Fruit fly (Drosophila melanogaster) whole organism: ENCODE results near the gene Nepl5.

Experiments
- CG8478 ChIP-seq: fragments of >200 bp; optimal IDR thresholded peaks from 2 replicates; lab custom pipeline; 2018; ENCODE audit warnings: inconsistent platforms
- Dll ChIP-seq: fragments of >200 bp; optimal IDR thresholded peaks from 2 replicates; lab custom pipeline; 2017
- EcR ChIP-seq, 2 experiments: fragments of >200 bp; optimal IDR thresholded peaks; 2 replicates each; lab custom pipeline; 2017; ENCODE audit warnings: missing biosample characterization in 2 of 2, missing genetic modification characterization in 2 of 2, missing genetic modification reagents in 2 of 2
- pan ChIP-seq: fragments of >200 bp; optimal IDR thresholded peaks from 2 replicates; lab custom pipeline; 2017
- psq ChIP-seq: fragments of >200 bp; optimal IDR thresholded peaks from 2 replicates; lab custom pipeline; 2017
- usp ChIP-seq: fragments of >200 bp; optimal IDR thresholded peaks from 2 replicates; lab custom pipeline; 2017; ENCODE audit warnings: missing biosample characterization, missing genetic modification characterization, mixed read lengths

Gene Nepl5

dm6 chr2L:6379197-6379596 lies 1.9 kb upstream of the Nepl5 start:
- no peak for TF ChIP-seq CG8478
- no peak for TF ChIP-seq Dll
- TF ChIP-seq EcR (GFP tag; optimal IDR thresholded peaks at IDR 0.05; lab: Kevin White, UChicago): no peak
- TF ChIP-seq pan (lab: Kevin White, UChicago): no peak
- no peak for TF ChIP-seq usp (GFP tag; lab: Kevin White, UChicago)
- no peak for TF ChIP-seq psq (lab: Kevin White, UChicago)

dm6 chr2L:6385409-6385808 lies 4.3 kb downstream of the Nepl5 start, which contains the start of gene Nepl6:
Nepl6 (minus strand) TSS chr2L:6385512.
- TF ChIP-seq EcR (GFP tag; optimal IDR thresholded peaks at IDR 0.05; lab: Kevin White, UChicago) (no peak), psq (lab: Kevin White, UChicago) (no peak), CG8478 (no peak), usp (GFP tag; lab: Kevin White, UChicago) (no peak), Dll (no peak), pan (lab: Kevin White, UChicago) (no peak)

dm6 chr2L:6387068-6387467 lies 6.0 kb downstream of the Nepl5 start:
- TF ChIP-seq pan (lab: Kevin White, UChicago) (no peak), psq (lab: Kevin White, UChicago) (no peak), Dll (no peak)

- TF ChIP-seq EcR (GFP tag; optimal IDR thresholded peaks at IDR 0.05; lab: Kevin White, UChicago) (no peak), pan (lab: Kevin White, UChicago) (no peak), usp (GFP tag; lab: Kevin White, UChicago) (no peak), Dll (no peak), CG8478 (no peak), psq (lab: Kevin White, UChicago) (no peak)
Observed at dm6 chr2L:6391469-6391868, 10.4 kb downstream of the Nepl5 start.

dm6 chr2L:6397149-6397548 lies 16.1 kb downstream of the Nepl5 start, which contains the start of gene CG42369:
CG42369 (minus strand) TSS chr2L:6397249.
- TF ChIP-seq CG8478 (no peak), EcR (GFP tag; optimal IDR thresholded peaks at IDR 0.05; lab: Kevin White, UChicago) (no peak), pan (lab: Kevin White, UChicago) (no peak), Dll (no peak), psq (lab: Kevin White, UChicago) (no peak), usp (GFP tag; lab: Kevin White, UChicago) (no peak)

- TF ChIP-seq CG8478 (no peak), psq (lab: Kevin White, UChicago) (no peak), EcR (GFP tag; optimal IDR thresholded peaks at IDR 0.05; lab: Kevin White, UChicago) (no peak), Dll (no peak), usp (GFP tag; lab: Kevin White, UChicago) (no peak), pan (lab: Kevin White, UChicago) (no peak)
Observed at dm6 chr2L:6411089-6411757, 30.2 kb downstream of the Nepl5 start, which contains the start of gene DIP-epsilon. DIP-epsilon (minus strand) TSS chr2L:6411326.

- TF ChIP-seq Dll (no peak), EcR (GFP tag; optimal IDR thresholded peaks at IDR 0.05; lab: Kevin White, UChicago) (no peak), usp (GFP tag; lab: Kevin White, UChicago) (no peak), pan (lab: Kevin White, UChicago) (no peak), CG8478 (no peak), psq (lab: Kevin White, UChicago) (no peak)
Observed at dm6 chr2L:6411953-6412352, 30.9 kb downstream of the Nepl5 start, which contains the start of gene CG13982. CG13982 (plus strand) TSS chr2L:6412315.

- no peak for TF ChIP-seq usp (GFP tag; lab: Kevin White, UChicago)
- no peak for TF ChIP-seq psq (lab: Kevin White, UChicago)
- no peak for TF ChIP-seq Dll
- no peak for TF ChIP-seq CG8478
- no peak for TF ChIP-seq EcR (GFP tag; optimal IDR thresholded peaks at IDR 0.05; lab: Kevin White, UChicago)
- no peak for TF ChIP-seq pan (lab: Kevin White, UChicago)
Observed at dm6 chr2L:6421495-6421894, 40.4 kb downstream of the Nepl5 start.

- TF ChIP-seq pan (lab: Kevin White, UChicago) (no peak), usp (GFP tag; lab: Kevin White, UChicago) (no peak), psq (lab: Kevin White, UChicago) (no peak), EcR (GFP tag; optimal IDR thresholded peaks at IDR 0.05; lab: Kevin White, UChicago) (no peak), Dll (no peak), CG8478 (no peak)
Observed at dm6 chr2L:6422488-6422887, 41.4 kb downstream of the Nepl5 start.

dm6 chr2L:6423148-6423547 lies 42.1 kb downstream of the Nepl5 start, which contains the start of gene Tig:
Tig (minus strand) TSS chr2L:6423310.
- no peak for TF ChIP-seq pan (lab: Kevin White, UChicago)
- no peak for TF ChIP-seq EcR (GFP tag; optimal IDR thresholded peaks at IDR 0.05; lab: Kevin White, UChicago)
- no peak for TF ChIP-seq CG8478
- no peak for TF ChIP-seq psq (lab: Kevin White, UChicago)
- TF ChIP-seq Dll: no peak
- no peak for TF ChIP-seq usp (GFP tag; lab: Kevin White, UChicago)

- TF ChIP-seq EcR (GFP tag; optimal IDR thresholded peaks at IDR 0.05; lab: Kevin White, UChicago) (no peak), psq (lab: Kevin White, UChicago) (no peak), pan (lab: Kevin White, UChicago) (no peak), usp (GFP tag; lab: Kevin White, UChicago) (no peak), CG8478 (no peak), Dll (no peak)
Observed at dm6 chr2L:6424198-6424597, 43.1 kb downstream of the Nepl5 start, which contains the start of gene Fic. Fic (plus strand) TSS chr2L:6424336.

- no peak for TF ChIP-seq psq (lab: Kevin White, UChicago)
- TF ChIP-seq usp (GFP tag; lab: Kevin White, UChicago): no peak
Observed at dm6 chr2L:6426329-6426728, 45.3 kb downstream of the Nepl5 start.
